Fruit fly (Drosophila melanogaster) whole organism, embryonic: ENCODE data around the gene stg.

ENCODE experiments used
- CG10274 ChIP-seq: fragments of 200-800 bp; sonication (Bioruptor generic); optimal IDR thresholded peaks from 3 replicates; lab custom pipeline; 2017; ENCODE audit warnings: missing biosample characterization, mild to moderate bottlenecking, missing genetic modification characterization
- CG10462 ChIP-seq: fragments of 200-800 bp; sonication (Bioruptor generic); optimal IDR thresholded peaks from 2 replicates; lab custom pipeline; 2016; ENCODE audit warnings: missing biosample characterization, missing genetic modification characterization
- CG11695 ChIP-seq: fragments of 200-800 bp; sonication (Bioruptor generic); IDR thresholded peaks from 3 replicates; pipeline ENCODE4 v1.3.6; 2022; ENCODE audit warnings: missing biosample characterization, missing genetic modification characterization
- CG13424 ChIP-seq: fragments of 200-800 bp; sonication (Bioruptor generic); optimal IDR thresholded peaks from 2 replicates; lab custom pipeline; 2019; ENCODE audit warnings: missing biosample characterization, mild to moderate bottlenecking, missing genetic modification characterization, moderate library complexity
- CG14860 ChIP-seq: fragments of 200-800 bp; sonication (Bioruptor generic); IDR thresholded peaks from 3 replicates; pipeline ENCODE4 v1.3.6; 2022; ENCODE audit warnings: missing biosample characterization, missing genetic modification characterization; ENCODE audit not compliant: partially characterized antibody
- CG15073 ChIP-seq: fragments of 200-800 bp; sonication (Bioruptor generic); optimal IDR thresholded peaks from 2 replicates; lab custom pipeline; 2016; ENCODE audit warnings: missing biosample characterization, missing genetic modification characterization
- CG1603 ChIP-seq: fragments of 200-800 bp; sonication (Bioruptor generic); optimal IDR thresholded peaks from 2 replicates; lab custom pipeline; 2019; ENCODE audit warnings: missing biosample characterization, mild to moderate bottlenecking, missing genetic modification characterization, moderate library complexity
- CG17568 ChIP-seq: fragments of 200-800 bp; sonication (Bioruptor generic); optimal IDR thresholded peaks from 2 replicates; lab custom pipeline; 2018; ENCODE audit warnings: missing biosample characterization, mild to moderate bottlenecking, missing genetic modification characterization, moderate library complexity
- CG18262 ChIP-seq: fragments of 200-800 bp; optimal IDR thresholded peaks from 3 replicates; lab custom pipeline; 2019; ENCODE audit warnings: missing biosample characterization, mild to moderate bottlenecking, missing genetic modification characterization, moderate library complexity
- CG3163 ChIP-seq: fragments of 200-800 bp; sonication (Bioruptor generic); optimal IDR thresholded peaks from 3 replicates; lab custom pipeline; 2016; ENCODE audit warnings: missing biosample characterization, missing genetic modification characterization
- CG32532 ChIP-seq: fragments of 200-800 bp; sonication (Bioruptor generic); IDR thresholded peaks from 2 replicates; pipeline ENCODE4 v1.3.6; 2022; ENCODE audit warnings: missing biosample characterization, missing genetic modification characterization
- CG32767 ChIP-seq: fragments of 200-800 bp; sonication (Bioruptor generic); IDR thresholded peaks from 2 replicates; pipeline ENCODE4 v1.3.6; 2022; ENCODE audit warnings: missing biosample characterization, missing genetic modification characterization
- CG33213 ChIP-seq: fragments of 200-800 bp; sonication (Bioruptor generic); optimal IDR thresholded peaks from 3 replicates; lab custom pipeline; 2016; ENCODE audit warnings: missing biosample characterization, missing genetic modification characterization
- CG4617 ChIP-seq: fragments of 200-800 bp; sonication (Bioruptor generic); optimal IDR thresholded peaks from 3 replicates; lab custom pipeline; 2016; ENCODE audit warnings: missing biosample characterization, missing genetic modification characterization, borderline replicate concordance
- CG5245 ChIP-seq: fragments of 200-800 bp; sonication (Bioruptor generic); optimal IDR thresholded peaks from 3 replicates; lab custom pipeline; 2016; ENCODE audit warnings: missing biosample characterization, missing genetic modification characterization
- CG6254 ChIP-seq: fragments of 200-800 bp; sonication (Bioruptor generic); optimal IDR thresholded peaks from 3 replicates; lab custom pipeline; 2017; ENCODE audit warnings: mild to moderate bottlenecking, missing biosample characterization, missing genetic modification reagents, missing genetic modification characterization
- CG6272 ChIP-seq: fragments of 200-800 bp; sonication (Bioruptor generic); IDR thresholded peaks from 2 replicates; pipeline ENCODE4 v1.3.6; 2022; ENCODE audit warnings: missing biosample characterization, missing genetic modification characterization
- CG6683 ChIP-seq: fragments of 200-800 bp; sonication (Bioruptor generic); optimal IDR thresholded peaks from 2 replicates; lab custom pipeline; 2017; ENCODE audit warnings: missing biosample characterization, mild to moderate bottlenecking, missing genetic modification characterization, missing genetic modification reagents
- CG7745 ChIP-seq: fragments of 200-800 bp; sonication (Bioruptor generic); optimal IDR thresholded peaks from 2 replicates; lab custom pipeline; 2018; ENCODE audit warnings: missing biosample characterization, mild to moderate bottlenecking, missing genetic modification characterization, moderate library complexity
- CG7786 ChIP-seq: fragments of 200-800 bp; sonication (Bioruptor generic); optimal IDR thresholded peaks from 2 replicates; lab custom pipeline; 2016; ENCODE audit warnings: missing biosample characterization, missing genetic modification characterization
- CG7963 ChIP-seq: fragments of 200-800 bp; sonication (Bioruptor generic); IDR thresholded peaks from 3 replicates; pipeline ENCODE4 v1.3.6; 2022; ENCODE audit warnings: missing biosample characterization, missing genetic modification characterization; ENCODE audit not compliant: partially characterized antibody
- CG8281 ChIP-seq: fragments of 200-800 bp; sonication (Bioruptor generic); optimal IDR thresholded peaks from 2 replicates; lab custom pipeline; 2018; ENCODE audit warnings: missing biosample characterization, mild to moderate bottlenecking, missing genetic modification characterization, moderate library complexity
- CG9932 ChIP-seq: fragments of 200-800 bp; sonication (Bioruptor generic); IDR thresholded peaks from 2 replicates; pipeline ENCODE4 v1.3.6; 2022; ENCODE audit warnings: missing biosample characterization, missing genetic modification characterization
- Mad ChIP-seq: fragments of 200-800 bp; sonication (Bioruptor generic); optimal IDR thresholded peaks from 2 replicates; lab custom pipeline; 2016; ENCODE audit warnings: missing biosample characterization, missing genetic modification characterization
- NFAT ChIP-seq: fragments of 200-800 bp; sonication (Bioruptor generic); IDR thresholded peaks from 2 replicates; pipeline ENCODE4 v1.3.6; 2022; ENCODE audit warnings: missing biosample characterization, missing genetic modification characterization
- NK7.1 ChIP-seq: fragments of 200-800 bp; sonication (Bioruptor generic); optimal IDR thresholded peaks from 3 replicates; lab custom pipeline; 2016; ENCODE audit warnings: missing biosample characterization, missing genetic modification characterization
- Nf-YC ChIP-seq: fragments of 200-800 bp; optimal IDR thresholded peaks from 3 replicates; lab custom pipeline; 2019; ENCODE audit warnings: missing biosample characterization, mild to moderate bottlenecking, missing genetic modification characterization, moderate library complexity
- Oli ChIP-seq: fragments of 200-800 bp; sonication (Bioruptor generic); optimal IDR thresholded peaks from 2 replicates; lab custom pipeline; 2018; ENCODE audit warnings: missing biosample characterization, mild to moderate bottlenecking, missing genetic modification characterization, moderate library complexity
- Rfx ChIP-seq: fragments of 200-800 bp; sonication (Bioruptor generic); IDR thresholded peaks from 2 replicates; pipeline ENCODE4 v1.3.6; 2022; ENCODE audit warnings: missing biosample characterization, missing genetic modification characterization
- Sry-δ ChIP-seq: fragments of 200-800 bp; sonication (Bioruptor generic); optimal IDR thresholded peaks from 2 replicates; lab custom pipeline; 2016; ENCODE audit warnings: missing biosample characterization, missing genetic modification characterization
- Trl ChIP-seq, 3 experiments: fragments of >200 bp in 2 of 3; fragments of 200-800 bp in 1 of 3; sonication (Bioruptor generic) in 1 of 3; optimal IDR thresholded peaks; 2 replicates in 1 of 3; 3 replicates in 2 of 3; lab custom pipeline; 2016 to 2017; ENCODE audit warnings: missing biosample characterization in 1 of 3, missing genetic modification characterization in 1 of 3
- bab2 ChIP-seq: fragments of 200-800 bp; sonication (Bioruptor generic); optimal IDR thresholded peaks from 2 replicates; lab custom pipeline; 2016; ENCODE audit warnings: missing biosample characterization, missing genetic modification characterization
- bbx ChIP-seq: fragments of 200-800 bp; sonication (Bioruptor generic); IDR thresholded peaks from 2 replicates; pipeline ENCODE4 v1.3.6; 2022; ENCODE audit warnings: missing biosample characterization, missing genetic modification characterization; ENCODE audit not compliant: partially characterized antibody
- bigmax ChIP-seq: fragments of 200-800 bp; sonication (Bioruptor generic); optimal IDR thresholded peaks from 2 replicates; lab custom pipeline; 2018; ENCODE audit warnings: missing biosample characterization, mild to moderate bottlenecking, missing genetic modification characterization
- chm ChIP-seq: fragments of 200-800 bp; sonication (Bioruptor generic); IDR thresholded peaks from 2 replicates; pipeline ENCODE4 v1.3.6; 2022; ENCODE audit warnings: missing biosample characterization, missing genetic modification characterization
- esg ChIP-seq: fragments of 200-800 bp; sonication (Bioruptor generic); conservative IDR thresholded peaks from 2 replicates; pipeline ENCODE4 v1.3.6; 2022; ENCODE audit warnings: missing biosample characterization, missing genetic modification characterization
- eve ChIP-seq, 2 experiments: fragments of >200 bp; optimal IDR thresholded peaks; 2 replicates each; lab custom pipeline; 2017; ENCODE audit warnings: missing biosample characterization in 2 of 2, missing genetic modification characterization in 2 of 2
- exex ChIP-seq: fragments of 200-800 bp; sonication (Bioruptor generic); optimal IDR thresholded peaks from 4 replicates; lab custom pipeline; 2018; ENCODE audit warnings: missing biosample characterization, mild to moderate bottlenecking, missing genetic modification characterization, moderate library complexity
- gcm2 ChIP-seq: fragments of 200-800 bp; sonication (Bioruptor generic); optimal IDR thresholded peaks from 2 replicates; lab custom pipeline; 2016; ENCODE audit warnings: missing biosample characterization, missing genetic modification characterization
- gsb-n ChIP-seq: fragments of 200-800 bp; sonication (Bioruptor generic); optimal IDR thresholded peaks from 3 replicates; lab custom pipeline; 2018; ENCODE audit warnings: missing biosample characterization, mild to moderate bottlenecking, missing genetic modification characterization
- jigr1 ChIP-seq: fragments of 200-800 bp; sonication (Bioruptor generic); IDR thresholded peaks from 3 replicates; pipeline ENCODE4 v1.3.6; 2022; ENCODE audit warnings: missing biosample characterization, missing genetic modification characterization
- ken ChIP-seq: fragments of 200-800 bp; sonication (Bioruptor generic); IDR thresholded peaks from 3 replicates; pipeline ENCODE4 v1.3.6; 2022; ENCODE audit warnings: missing biosample characterization, missing genetic modification characterization
- nmo ChIP-seq: fragments of 200-800 bp; sonication (Bioruptor generic); optimal IDR thresholded peaks from 2 replicates; lab custom pipeline; 2018; ENCODE audit warnings: missing biosample characterization, mild to moderate bottlenecking, missing genetic modification characterization, moderate library complexity
- otp ChIP-seq: fragments of 200-800 bp; sonication (Bioruptor generic); IDR thresholded peaks from 3 replicates; pipeline ENCODE4, ENCODE4 v1.3.6; 2022; ENCODE audit warnings: missing biosample characterization, missing genetic modification characterization
- pita ChIP-seq: fragments of 200-800 bp; sonication (Bioruptor generic); optimal IDR thresholded peaks from 2 replicates; lab custom pipeline; 2017; ENCODE audit warnings: missing biosample characterization, mild to moderate bottlenecking, missing genetic modification characterization
- ranshi ChIP-seq: fragments of 200-800 bp; sonication (Bioruptor generic); IDR thresholded peaks from 2 replicates; pipeline ENCODE4 v1.3.6; 2022; ENCODE audit warnings: missing biosample characterization, missing genetic modification characterization
- schlank ChIP-seq: fragments of 200-800 bp; sonication (Bioruptor generic); optimal IDR thresholded peaks from 2 replicates; lab custom pipeline; 2018; ENCODE audit warnings: missing biosample characterization, mild to moderate bottlenecking, missing genetic modification characterization
- sob ChIP-seq: fragments of 200-800 bp; sonication (Bioruptor generic); IDR thresholded peaks from 2 replicates; pipeline ENCODE4 v1.3.6; 2022; ENCODE audit warnings: missing biosample characterization, missing genetic modification characterization
- vvl ChIP-seq: fragments of 200-800 bp; sonication (Bioruptor generic); IDR thresholded peaks from 2 replicates; pipeline ENCODE4 v1.3.6; 2022; ENCODE audit warnings: missing biosample characterization, missing genetic modification characterization
- yki ChIP-seq: fragments of >200 bp; optimal IDR thresholded peaks from 3 replicates; lab custom pipeline; 2018

stg gene

dm6 chr3R:29255166-29255962, at the start of gene stg (continued):
- no peak for TF ChIP-seq bab2
- no peak for TF ChIP-seq CG11695
- TF ChIP-seq CG32767 (GFP tag; lab: Robert Waterston, UW), result no peak
- TF ChIP-seq sob, result 0 out of 2 replicates have a peak, but pooled peaks have one; percentile 7
- TF ChIP-seq jigr1 (GFP tag; lab: Robert Waterston, UW), result no peak
- TF ChIP-seq NK7.1 (GFP tag; lab: Kevin White, UChicago), result no peak
- no peak for TF ChIP-seq schlank (tag; lab: Kevin White, UChicago)
- no peak for TF ChIP-seq CG6272 (GFP tag; lab: Robert Waterston, UW)
- TF ChIP-seq exex, result no peak
- TF ChIP-seq chm (GFP tag; lab: Robert Waterston, UW), result peak; percentile 93
- peak; percentile 1 for TF ChIP-seq nmo (GFP tag; lab: Kevin White, UChicago)
- TF ChIP-seq vvl, result 0 out of 2 replicates have a peak, but pooled peaks have one; percentile 25
- TF ChIP-seq CG10274 (GFP tag; lab: Kevin White, UChicago), result no peak
- TF ChIP-seq gsb-n, result no peak
- peak; percentile 10 for TF ChIP-seq CG18262 (tag; lab: Kevin White, UChicago)
- TF ChIP-seq Oli (tag; lab: Kevin White, UChicago), result no peak
- no peak for TF ChIP-seq CG4617 (GFP tag; lab: Kevin White, UChicago)
- no peak for TF ChIP-seq Sry-δ
- peak; percentile 50 for TF ChIP-seq CG3163
- peak; percentile 49 to 58 for TF ChIP-seq Trl (optimal IDR thresholded peaks at IDR 0.05; lab: Kevin White, UChicago)
- TF ChIP-seq Trl (GFP tag; optimal IDR thresholded peaks at IDR 0.05; lab: Kevin White, UChicago), result no peak
- no peak for TF ChIP-seq CG7963 (GFP tag; lab: Robert Waterston, UW)
- TF ChIP-seq CG10462, result no peak
- no peak for TF ChIP-seq CG14860 (GFP tag; lab: Robert Waterston, UW)
- no peak for TF ChIP-seq pita
- no peak for TF ChIP-seq CG13424 (tag; lab: Kevin White, UChicago)
- TF ChIP-seq ranshi, result no peak
- TF ChIP-seq CG6254 (GFP tag; lab: Kevin White, UChicago), result no peak
- no peak for TF ChIP-seq CG6683 (GFP tag; lab: Kevin White, UChicago)
- no peak for TF ChIP-seq CG9932 (GFP tag; lab: Robert Waterston, UW)
- TF ChIP-seq CG1603, result peak; percentile 18
- TF ChIP-seq CG33213 (GFP tag; lab: Kevin White, UChicago), result no peak
- no peak; the same call in 2 of the 3 replicates for TF ChIP-seq otp (GFP tag; lab: Robert Waterston, UW)
- TF ChIP-seq Nf-YC (tag; lab: Kevin White, UChicago), result no peak
- TF ChIP-seq esg (GFP tag; lab: Robert Waterston, UW), result no peak
- 0 out of 2 replicates have a peak, but pooled peaks have one; percentile 40 for TF ChIP-seq bbx
- TF ChIP-seq CG17568 (GFP tag; lab: Kevin White, UChicago), result peak; percentile 30
- no peak for TF ChIP-seq eve (GFP tag; optimal IDR thresholded peaks at IDR 0.05; lab: Kevin White, UChicago)
- TF ChIP-seq CG7745 (tag; lab: Kevin White, UChicago), result no peak
- TF ChIP-seq yki (lab: Kevin White, UChicago), result no peak
- TF ChIP-seq CG15073, result no peak
- no peak for TF ChIP-seq CG32532 (GFP tag; lab: Robert Waterston, UW)
- TF ChIP-seq CG7786 (GFP tag; lab: Kevin White, UChicago), result no peak
- TF ChIP-seq Mad (GFP tag; lab: Kevin White, UChicago), result no peak
- no peak for TF ChIP-seq gcm2
- no peak for TF ChIP-seq CG8281
- no peak for TF ChIP-seq ken (GFP tag; lab: Robert Waterston, UW)
- no peak for TF ChIP-seq CG5245 (GFP tag; lab: Kevin White, UChicago)
- no peak for TF ChIP-seq bigmax (GFP tag; lab: Kevin White, UChicago)
- no peak for TF ChIP-seq NFAT (GFP tag; lab: Robert Waterston, UW)
- TF ChIP-seq Rfx (GFP tag; lab: Robert Waterston, UW), result peak; percentile 6; the same call in 1 of the 2 replicates
